Fruit fly (Drosophila melanogaster) whole organism, adult: ENCODE results near the gene CG43731.

ENCODE experiments used
- CG11617 ChIP-seq: fragments of 200-800 bp; sonication (Bioruptor generic); optimal IDR thresholded peaks from 2 replicates; lab custom pipeline; 2017; ENCODE audit warnings: mild to moderate bottlenecking, missing biosample characterization, missing genetic modification reagents, missing genetic modification characterization
- CG12768 ChIP-seq: fragments of 200-800 bp; sonication (Bioruptor generic); optimal IDR thresholded peaks from 2 replicates; lab custom pipeline; 2017; ENCODE audit warnings: missing biosample characterization, missing genetic modification characterization, mild to moderate bottlenecking, moderate library complexity, missing genetic modification reagents
- CG14711 ChIP-seq: fragments of 200-800 bp; sonication (Bioruptor generic); optimal IDR thresholded peaks from 2 replicates; lab custom pipeline; 2018; ENCODE audit warnings: missing biosample characterization, mild to moderate bottlenecking, missing genetic modification characterization, moderate library complexity
- CG1620 ChIP-seq: fragments of 200-800 bp; sonication (Bioruptor generic); optimal IDR thresholded peaks from 2 replicates; lab custom pipeline; 2016; ENCODE audit warnings: missing biosample characterization, missing genetic modification characterization
- CG33017 ChIP-seq: fragments of 200-800 bp; sonication (Bioruptor generic); optimal IDR thresholded peaks from 2 replicates; lab custom pipeline; 2018; ENCODE audit warnings: missing biosample characterization, mild to moderate bottlenecking, missing genetic modification characterization, moderate library complexity
- CG5204 ChIP-seq: fragments of 200-800 bp; sonication (Bioruptor generic); optimal IDR thresholded peaks from 2 replicates; lab custom pipeline; 2016; ENCODE audit warnings: missing biosample characterization, missing genetic modification characterization
- CG7045 ChIP-seq: fragments of 200-800 bp; sonication (Bioruptor generic); optimal IDR thresholded peaks from 2 replicates; lab custom pipeline; 2017; ENCODE audit warnings: missing biosample characterization, mild to moderate bottlenecking, missing genetic modification characterization
- CG7101 ChIP-seq: fragments of 200-800 bp; sonication (Bioruptor generic); optimal IDR thresholded peaks from 2 replicates; lab custom pipeline; 2018; ENCODE audit warnings: missing biosample characterization, mild to moderate bottlenecking, missing genetic modification characterization, moderate library complexity
- Clk ChIP-seq: fragments of 200-800 bp; sonication (Bioruptor generic); optimal IDR thresholded peaks from 2 replicates; lab custom pipeline; 2017; ENCODE audit warnings: missing biosample characterization, missing genetic modification characterization
- Crg-1 ChIP-seq: fragments of 200-800 bp; sonication (Bioruptor generic); optimal IDR thresholded peaks from 2 replicates; lab custom pipeline; 2016; ENCODE audit warnings: missing biosample characterization, missing genetic modification characterization
- Hr96 ChIP-seq: fragments of 200-800 bp; sonication (Bioruptor generic); optimal IDR thresholded peaks from 2 replicates; lab custom pipeline; 2016; ENCODE audit warnings: missing biosample characterization, missing genetic modification characterization
- Mnt ChIP-seq: fragments of 200-800 bp; sonication (Bioruptor generic); optimal IDR thresholded peaks from 2 replicates; lab custom pipeline; 2016; ENCODE audit warnings: missing biosample characterization, mild to moderate bottlenecking, missing genetic modification characterization
- bab1 ChIP-seq: fragments of 200-800 bp; sonication (Bioruptor generic); optimal IDR thresholded peaks from 3 replicates; lab custom pipeline; 2019; ENCODE audit warnings: missing biosample characterization, mild to moderate bottlenecking, missing genetic modification characterization, moderate library complexity
- cic ChIP-seq: fragments of 200-800 bp; sonication (Bioruptor generic); optimal IDR thresholded peaks from 2 replicates; lab custom pipeline; 2017; ENCODE audit warnings: missing biosample characterization, mild to moderate bottlenecking, missing genetic modification characterization, moderate library complexity
- kay ChIP-seq: fragments of 200-800 bp; sonication (Bioruptor generic); peaks from one replicate; lab custom pipeline; 2016; ENCODE audit warnings: missing biosample characterization, missing genetic modification characterization, borderline replicate concordance
- ovo ChIP-seq: fragments of 200-800 bp; sonication (Bioruptor generic); optimal IDR thresholded peaks from 2 replicates; lab custom pipeline; 2016; ENCODE audit warnings: missing biosample characterization, missing genetic modification characterization
- pad ChIP-seq: fragments of 200-800 bp; sonication (Bioruptor generic); optimal IDR thresholded peaks from 3 replicates; lab custom pipeline; 2017; ENCODE audit warnings: missing biosample characterization, missing genetic modification characterization, mild to moderate bottlenecking, moderate library complexity, missing genetic modification reagents
- tj ChIP-seq: fragments of 200-800 bp; sonication (Bioruptor generic); optimal IDR thresholded peaks from 3 replicates; lab custom pipeline; 2017; ENCODE audit warnings: missing biosample characterization, mild to moderate bottlenecking, missing genetic modification characterization, moderate library complexity
- toe ChIP-seq: fragments of 200-800 bp; sonication (Bioruptor generic); optimal IDR thresholded peaks from 2 replicates; lab custom pipeline; 2016; ENCODE audit warnings: missing biosample characterization, missing genetic modification characterization

The CG43731 gene

DNA sequence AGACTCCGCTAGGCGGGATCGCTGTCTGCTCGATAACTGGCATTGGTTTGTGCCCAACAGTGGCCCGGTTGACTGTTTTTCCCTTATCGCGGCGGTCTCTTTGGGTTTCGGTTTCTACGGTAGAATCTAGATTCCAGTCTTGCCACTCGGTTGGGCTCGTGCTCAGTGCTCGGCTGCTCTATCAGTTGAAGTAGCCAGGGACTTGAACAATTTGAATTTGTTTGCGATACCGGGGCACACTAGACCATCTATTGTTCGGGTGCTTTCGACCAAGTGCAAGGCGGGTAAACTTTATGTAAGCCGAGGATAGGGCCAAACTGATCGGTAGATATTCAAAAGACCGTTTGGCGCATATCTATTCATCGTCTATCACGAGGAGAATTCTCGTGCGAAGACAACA, 4.4 kb downstream of the CG43731 start:
- TF ChIP-seq bab1 (GFP tag; lab: Kevin White, UChicago) (no peak), tj (GFP tag; lab: Kevin White, UChicago) (no peak), pad (GFP tag; lab: Kevin White, UChicago) (no peak), CG12768 (GFP tag; lab: Kevin White, UChicago) (no peak), CG1620 (GFP tag; lab: Kevin White, UChicago) (no peak), Hr96 (GFP tag; lab: Kevin White, UChicago) (no peak), CG11617 (no peak), cic (GFP tag; lab: Kevin White, UChicago) (no peak)

DNA sequence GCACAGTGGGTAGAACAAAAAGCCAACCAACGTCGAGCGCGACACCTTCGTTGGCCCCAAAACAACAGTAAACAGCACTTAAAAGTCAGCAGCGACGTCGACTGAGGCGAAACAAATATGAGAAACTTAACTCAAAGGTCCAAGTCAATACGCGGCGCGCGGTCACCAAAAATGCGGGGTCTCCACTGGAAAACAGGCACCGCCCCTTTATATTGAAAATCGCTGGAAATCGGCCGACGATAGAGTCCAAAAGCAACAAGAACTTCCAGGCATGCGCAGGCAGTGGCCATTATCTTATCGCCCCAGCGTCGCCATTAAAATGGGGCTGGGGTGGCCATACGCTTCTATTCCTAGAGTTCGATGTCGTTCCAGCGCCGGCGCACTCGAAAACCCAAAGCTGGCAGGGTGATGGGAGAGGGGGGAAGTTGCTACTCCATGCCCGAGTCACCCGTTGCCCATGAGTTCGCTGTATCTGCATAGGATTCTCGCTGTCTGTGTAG, 6.6 kb downstream of the CG43731 start, which contains the start of gene Lim3:
Gene Lim3, minus strand, starts transcription at position 51 of the 500 bp plus-strand sequence.
- no peak for TF ChIP-seq Clk (GFP tag; lab: Kevin White, UChicago)
- TF ChIP-seq pad (GFP tag; lab: Kevin White, UChicago), result peak; percentile 46

DNA sequence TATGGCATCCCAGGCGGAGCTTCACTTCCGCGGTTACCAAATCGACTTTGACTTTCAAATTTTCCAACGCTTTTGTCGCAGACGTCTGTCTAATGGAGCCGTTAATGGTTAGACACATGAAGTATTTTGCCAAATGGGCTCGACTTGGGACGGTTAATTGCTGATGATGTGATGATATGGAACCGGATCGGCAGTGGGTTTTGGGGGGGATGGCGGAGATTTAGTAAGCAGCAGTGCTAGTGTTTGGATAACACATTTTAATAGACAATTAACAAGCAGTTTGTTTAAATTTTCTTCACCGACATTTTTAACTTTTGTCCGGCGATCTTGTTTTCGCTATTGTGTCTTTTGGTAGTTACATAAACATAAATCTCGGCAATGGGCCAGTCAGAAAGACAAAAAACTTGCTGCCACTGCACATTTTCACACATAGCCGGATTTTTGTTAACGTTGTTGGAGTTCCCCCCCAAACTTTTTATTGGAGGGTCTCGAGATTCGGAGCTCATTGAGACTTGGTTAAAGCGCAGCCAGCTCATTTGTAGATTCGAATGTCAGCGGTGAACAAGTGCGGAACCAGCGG, 7.9 kb downstream of the CG43731 start, which contains the start of gene amd:
Gene amd, plus strand, starts transcription at position 530 of the 580 bp plus-strand sequence.
- TF ChIP-seq pad (GFP tag; lab: Kevin White, UChicago) (no peak), tj (GFP tag; lab: Kevin White, UChicago) (no peak), Hr96 (GFP tag; lab: Kevin White, UChicago) (no peak), cic (GFP tag; lab: Kevin White, UChicago) (no peak), bab1 (GFP tag; lab: Kevin White, UChicago) (no peak), CG11617 (no peak), CG14711 (tag; lab: Kevin White, UChicago) (no peak), CG7101 (tag; lab: Kevin White, UChicago) (no peak), Crg-1 (GFP tag; lab: Kevin White, UChicago) (no peak), CG5204 (GFP tag; lab: Kevin White, UChicago) (no peak)

DNA sequence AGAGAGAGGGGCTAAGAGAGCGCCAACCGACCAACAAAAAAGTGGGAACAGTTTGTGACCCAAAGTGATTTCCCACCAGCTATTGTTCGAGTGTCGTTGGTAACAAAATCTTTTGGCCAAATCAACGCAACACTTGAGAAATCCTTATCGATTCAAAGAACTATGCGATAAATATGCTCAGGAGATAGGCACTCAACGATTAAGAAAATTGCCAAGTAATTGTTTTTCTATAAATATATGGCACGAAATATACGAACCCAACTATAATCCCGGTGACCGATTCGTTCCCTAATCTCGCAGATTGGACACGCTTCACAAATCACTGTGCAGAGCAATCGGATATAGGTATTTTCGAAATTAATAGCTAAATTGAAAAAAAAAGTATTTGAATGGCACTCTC, 9.3 kb downstream of the CG43731 start:
- TF ChIP-seq toe, result no peak
- no peak for TF ChIP-seq CG5204 (GFP tag; lab: Kevin White, UChicago)
- TF ChIP-seq cic (GFP tag; lab: Kevin White, UChicago), result no peak
- TF ChIP-seq Hr96 (GFP tag; lab: Kevin White, UChicago), result no peak
- no peak for TF ChIP-seq Mnt (GFP tag; lab: Kevin White, UChicago)
- no peak for TF ChIP-seq Crg-1 (GFP tag; lab: Kevin White, UChicago)
- TF ChIP-seq bab1 (GFP tag; lab: Kevin White, UChicago), result no peak

DNA sequence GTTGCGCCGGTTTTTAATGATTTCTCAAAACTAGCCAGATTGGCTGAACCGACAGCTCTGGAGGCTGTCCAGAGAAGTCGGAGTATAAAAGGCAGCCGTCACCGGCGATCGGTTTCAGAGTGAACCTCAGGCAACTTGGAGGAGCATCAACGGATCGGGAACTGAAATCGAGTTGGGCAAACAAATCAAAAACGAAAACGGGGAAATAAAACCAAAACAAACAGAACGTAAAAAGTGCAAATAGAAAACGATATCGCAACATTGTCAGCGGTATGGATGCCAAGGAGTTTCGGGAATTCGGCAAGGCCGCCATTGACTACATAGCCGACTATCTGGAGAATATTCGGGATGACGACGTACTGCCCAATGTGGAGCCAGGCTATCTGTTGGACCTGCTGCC, 9.9 kb downstream of the CG43731 start:
- TF ChIP-seq CG7101 (tag; lab: Kevin White, UChicago) (no peak), CG12768 (GFP tag; lab: Kevin White, UChicago) (no peak), ovo (no peak), CG11617 (no peak), CG5204 (GFP tag; lab: Kevin White, UChicago) (no peak), CG14711 (tag; lab: Kevin White, UChicago) (no peak), tj (GFP tag; lab: Kevin White, UChicago) (no peak), pad (GFP tag; lab: Kevin White, UChicago) (no peak), CG7045 (GFP tag; lab: Kevin White, UChicago) (no peak), Mnt (GFP tag; lab: Kevin White, UChicago) (no peak), Clk (GFP tag; lab: Kevin White, UChicago) (no peak), cic (GFP tag; lab: Kevin White, UChicago) (no peak), Crg-1 (GFP tag; lab: Kevin White, UChicago) (no peak), CG33017 (no peak)

DNA sequence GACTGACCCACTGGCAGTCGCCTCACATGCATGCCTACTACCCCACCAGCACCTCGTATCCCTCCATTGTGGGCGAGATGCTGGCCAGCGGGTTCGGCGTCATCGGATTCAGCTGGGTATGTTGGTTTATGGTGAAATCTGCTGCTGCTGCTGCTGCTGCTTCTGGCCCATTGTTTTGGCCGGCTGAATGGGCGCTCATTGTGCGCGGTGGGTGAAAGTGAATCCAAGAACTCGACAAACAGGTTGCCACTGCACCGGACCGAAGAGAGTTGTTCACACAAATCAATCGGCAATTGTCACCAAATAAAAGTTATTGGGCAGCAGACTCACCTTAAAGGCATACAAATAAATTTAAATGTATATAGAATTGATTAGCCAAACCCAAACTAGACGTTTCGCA, 10.4 kb downstream of the CG43731 start:
- TF ChIP-seq CG5204 (GFP tag; lab: Kevin White, UChicago) (no peak), CG7101 (tag; lab: Kevin White, UChicago) (no peak), toe (no peak), CG11617 (no peak), Crg-1 (GFP tag; lab: Kevin White, UChicago) (no peak), pad (GFP tag; lab: Kevin White, UChicago) (no peak), bab1 (GFP tag; lab: Kevin White, UChicago) (no peak), CG1620 (GFP tag; lab: Kevin White, UChicago) (no peak), ovo (no peak), CG14711 (tag; lab: Kevin White, UChicago) (no peak), cic (GFP tag; lab: Kevin White, UChicago) (no peak), tj (GFP tag; lab: Kevin White, UChicago) (no peak), kay (GFP tag; lab: Kevin White, UChicago) (no peak), CG12768 (GFP tag; lab: Kevin White, UChicago) (no peak)

DNA sequence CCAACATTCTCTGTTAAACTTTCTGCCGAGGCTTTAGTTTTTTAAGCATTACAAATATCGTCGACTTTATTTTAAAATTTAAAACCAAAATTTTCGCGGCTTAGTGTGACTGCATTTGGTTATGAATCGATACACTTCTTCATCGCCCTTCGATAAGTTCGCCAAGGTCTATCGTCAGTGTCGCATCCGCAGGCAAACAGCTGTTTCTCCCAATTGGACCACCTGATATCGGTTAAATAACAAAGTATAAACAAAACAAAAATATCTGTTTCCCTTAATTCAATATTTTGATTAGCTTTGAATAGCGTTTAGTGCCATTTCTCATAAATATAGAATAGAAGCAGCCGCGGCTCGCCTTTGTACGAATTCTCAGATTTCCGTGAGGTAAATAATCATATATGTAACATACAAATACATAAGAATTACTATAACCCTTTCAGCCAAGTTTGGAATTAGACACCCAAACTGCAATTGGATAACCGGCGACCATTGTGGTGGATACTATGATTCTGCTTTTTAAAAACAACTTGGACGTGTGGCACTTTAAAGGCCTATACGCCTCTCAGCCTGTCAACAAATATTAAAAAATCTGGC, 12.4 kb downstream of the CG43731 start, which contains the start of gene CG10561:
Gene CG10561, plus strand, starts transcription at position 219 of the 594 bp plus-strand sequence.
- TF ChIP-seq cic (GFP tag; lab: Kevin White, UChicago) (no peak), CG5204 (GFP tag; lab: Kevin White, UChicago) (no peak), bab1 (GFP tag; lab: Kevin White, UChicago) (peak; percentile 70), Clk (GFP tag; lab: Kevin White, UChicago) (no peak), CG11617 (no peak), CG7045 (GFP tag; lab: Kevin White, UChicago) (no peak)
